Worm (Caenorhabditis elegans) whole organism, L3 larva: ENCODE data around the gene sri-77.
A peak's percentile ranks its signal among the peaks of the same experiment; 100 is the strongest.
"Not testable (repeated sequence)": the region's sequence is repeated elsewhere in the genome, so short reads cannot be mapped to it uniquely, and the experiment has no call there.

Experiments
- R02D3.7 ChIP-seq: fragments of 150-350 bp; optimal IDR thresholded peaks from 2 replicates; lab custom pipeline; 2014; ENCODE audit warnings: missing biosample characterization, missing genetic modification characterization
- ZK546.5 ChIP-seq: sonication (generic microtip); optimal IDR thresholded peaks from 2 replicates; lab custom pipeline; 2017; ENCODE audit warnings: missing biosample characterization, missing genetic modification characterization
- ama-1 ChIP-seq: fragments of 150-350 bp; optimal IDR thresholded peaks from 2 replicates; lab custom pipeline; 2018
- ceh-28 ChIP-seq: fragments of 150-350 bp; optimal IDR thresholded peaks from 2 replicates; lab custom pipeline; 2014; ENCODE audit warnings: missing biosample characterization, missing genetic modification reagents, missing genetic modification characterization
- ceh-82 ChIP-seq: fragments of 150-350 bp; optimal IDR thresholded peaks from 2 replicates; lab custom pipeline; 2014; ENCODE audit warnings: missing biosample characterization, missing genetic modification characterization
- ceh-9 ChIP-seq: sonication (generic microtip); optimal IDR thresholded peaks from 2 replicates; lab custom pipeline; 2018; ENCODE audit warnings: missing biosample characterization, missing genetic modification characterization
- egl-27 ChIP-seq: sonication (generic microtip); optimal IDR thresholded peaks from 4 replicates; lab custom pipeline; 2017; ENCODE audit warnings: missing biosample characterization, missing genetic modification reagents, missing genetic modification characterization
- egl-5 ChIP-seq: fragments of 150-350 bp; optimal IDR thresholded peaks from 2 replicates; lab custom pipeline; 2017; ENCODE audit warnings: missing biosample characterization, missing genetic modification reagents, missing genetic modification characterization, inconsistent platforms
- elt-2 ChIP-seq: sonication (generic microtip); optimal IDR thresholded peaks from 2 replicates; lab custom pipeline; 2016; ENCODE audit warnings: missing genetic modification reagents, mild to moderate bottlenecking, missing genetic modification characterization, missing compliant biosample characterization
- fkh-10 ChIP-seq: sonication (generic microtip); optimal IDR thresholded peaks from 2 replicates; lab custom pipeline; 2017; ENCODE audit warnings: missing biosample characterization, missing genetic modification reagents, missing genetic modification characterization
- fos-1 ChIP-seq: fragments of 150-350 bp; optimal IDR thresholded peaks from 2 replicates; lab custom pipeline; 2014; ENCODE audit warnings: missing biosample characterization, missing genetic modification characterization
- hmg-11 ChIP-seq: sonication (generic microtip); optimal IDR thresholded peaks from 2 replicates; lab custom pipeline; 2016; ENCODE audit warnings: missing genetic modification characterization, missing compliant biosample characterization
- jun-1 ChIP-seq: fragments of 150-350 bp; optimal IDR thresholded peaks from 2 replicates; lab custom pipeline; 2014; ENCODE audit warnings: missing biosample characterization, missing genetic modification reagents, missing genetic modification characterization
- lin-15B ChIP-seq: fragments of 150-350 bp; optimal IDR thresholded peaks from 2 replicates; lab custom pipeline; 2014; ENCODE audit warnings: missing biosample characterization, missing genetic modification characterization
- lin-39 ChIP-seq: fragments of 150-350 bp; optimal IDR thresholded peaks from 2 replicates; lab custom pipeline; 2018; ENCODE audit warnings: missing biosample characterization, missing genetic modification reagents, missing genetic modification characterization
- lsy-12 ChIP-seq: sonication (generic microtip); optimal IDR thresholded peaks from 2 replicates; lab custom pipeline; 2016; ENCODE audit warnings: mild to moderate bottlenecking, missing genetic modification characterization, missing compliant biosample characterization
- mdl-1 ChIP-seq: fragments of 150-350 bp; optimal IDR thresholded peaks from 2 replicates; lab custom pipeline; 2014; ENCODE audit warnings: missing biosample characterization, missing genetic modification characterization
- mml-1 ChIP-seq: fragments of 150-350 bp; sonication (generic microtip); optimal IDR thresholded peaks from 3 replicates; lab custom pipeline; 2014; ENCODE audit warnings: missing biosample characterization, missing genetic modification characterization
- nfya-1 ChIP-seq: sonication (generic microtip); optimal IDR thresholded peaks from 2 replicates; lab custom pipeline; 2017; ENCODE audit warnings: missing genetic modification characterization, mild to moderate bottlenecking, missing compliant biosample characterization, antibody characterized with exemption, moderate library complexity; ENCODE audit not compliant: insufficient read depth
- nhr-11 ChIP-seq: fragments of 150-350 bp; optimal IDR thresholded peaks from 2 replicates; lab custom pipeline; 2014; ENCODE audit warnings: missing biosample characterization, missing genetic modification characterization
- nhr-12 ChIP-seq: fragments of 150-350 bp; optimal IDR thresholded peaks from 2 replicates; lab custom pipeline; 2014; ENCODE audit warnings: missing biosample characterization, missing genetic modification characterization
- nhr-23 ChIP-seq: fragments of 150-350 bp; optimal IDR thresholded peaks from 2 replicates; lab custom pipeline; 2014; ENCODE audit warnings: missing biosample characterization, missing genetic modification reagents, missing genetic modification characterization
- nhr-28 ChIP-seq: fragments of 150-350 bp; optimal IDR thresholded peaks from 2 replicates; lab custom pipeline; 2014; ENCODE audit warnings: missing biosample characterization, missing genetic modification characterization
- nhr-43 ChIP-seq: sonication (generic microtip); optimal IDR thresholded peaks from 2 replicates; lab custom pipeline; 2016; ENCODE audit warnings: mild to moderate bottlenecking, missing genetic modification characterization, missing compliant biosample characterization; ENCODE audit not compliant: poor library complexity, severe bottlenecking
- nhr-67 ChIP-seq: fragments of 150-350 bp; optimal IDR thresholded peaks from 2 replicates; lab custom pipeline; 2014; ENCODE audit warnings: missing biosample characterization, missing genetic modification characterization
- nhr-76 ChIP-seq: fragments of 150-350 bp; sonication (generic microtip); optimal IDR thresholded peaks from 5 replicates; lab custom pipeline; 2014; ENCODE audit warnings: missing biosample characterization, missing genetic modification characterization
- nhr-77 ChIP-seq: fragments of 150-350 bp; optimal IDR thresholded peaks from 2 replicates; lab custom pipeline; 2014; ENCODE audit warnings: missing biosample characterization, missing genetic modification characterization
- pha-4 ChIP-seq: fragments of 150-350 bp; optimal IDR thresholded peaks from 2 replicates; lab custom pipeline; 2014; ENCODE audit warnings: missing biosample characterization, missing genetic modification reagents, missing genetic modification characterization
- pqm-1 ChIP-seq: fragments of 150-350 bp; optimal IDR thresholded peaks from 2 replicates; lab custom pipeline; 2017; ENCODE audit warnings: missing biosample characterization, missing genetic modification characterization, inconsistent platforms
- sea-2 ChIP-seq: fragments of 150-350 bp; sonication (generic microtip); optimal IDR thresholded peaks from 4 replicates; lab custom pipeline; 2014; ENCODE audit warnings: missing biosample characterization, missing genetic modification reagents, missing genetic modification characterization
- skn-1 ChIP-seq: fragments of 150-350 bp; optimal IDR thresholded peaks from 2 replicates; lab custom pipeline; 2014; ENCODE audit warnings: missing biosample characterization, missing genetic modification characterization
- snpc-4 ChIP-seq: fragments of 150-350 bp; optimal IDR thresholded peaks from 2 replicates; lab custom pipeline; 2014; ENCODE audit warnings: missing biosample characterization, missing genetic modification characterization
- unc-39 ChIP-seq: sonication (generic microtip); optimal IDR thresholded peaks from 4 replicates; lab custom pipeline; 2017; ENCODE audit warnings: missing biosample characterization, missing genetic modification characterization
- unc-62 ChIP-seq: fragments of 150-350 bp; sonication (generic microtip); optimal IDR thresholded peaks from 4 replicates; lab custom pipeline; 2014; ENCODE audit warnings: missing biosample characterization, missing genetic modification reagents, missing genetic modification characterization
- zag-1 ChIP-seq: fragments of 150-350 bp; optimal IDR thresholded peaks from 2 replicates; lab custom pipeline; 2014; ENCODE audit warnings: missing biosample characterization, missing genetic modification characterization
- ztf-11 ChIP-seq: fragments of 150-350 bp; optimal IDR thresholded peaks from 2 replicates; lab custom pipeline; 2014; ENCODE audit warnings: missing biosample characterization, missing genetic modification characterization
- ztf-4 ChIP-seq: fragments of 150-350 bp; optimal IDR thresholded peaks from 2 replicates; lab custom pipeline; 2014; ENCODE audit warnings: missing biosample characterization, missing genetic modification characterization

The sri-77 gene

DNA sequence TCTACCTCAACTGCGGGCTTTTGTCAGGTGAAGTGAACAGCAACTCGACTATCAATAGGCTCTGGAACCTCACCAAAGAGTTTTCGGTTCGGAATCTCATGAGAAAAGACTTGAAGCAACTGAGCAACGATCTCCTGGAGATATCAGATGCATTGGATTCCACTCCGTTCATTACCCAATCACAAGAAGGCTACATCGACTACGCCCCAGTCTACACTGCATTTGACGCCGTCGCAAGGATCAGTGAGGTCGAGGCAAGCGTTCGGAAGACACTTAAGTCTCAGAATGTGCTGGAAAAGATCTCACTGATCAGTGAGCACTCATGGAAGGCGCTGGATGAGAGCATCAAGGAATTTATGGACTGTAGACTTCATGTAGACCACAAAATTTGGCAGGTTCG is 27.0 kb downstream of the sri-77 start:
- TF ChIP-seq ZK546.5 (tag; lab: Kevin White, UChicago) (no peak), lsy-12 (no peak), nhr-77 (tag; lab: Kevin White, UChicago) (no peak), mdl-1 (no peak), egl-27 (tag; lab: Kevin White, UChicago) (no peak), egl-5 (tag; lab: Kevin White, UChicago) (no peak)

DNA sequence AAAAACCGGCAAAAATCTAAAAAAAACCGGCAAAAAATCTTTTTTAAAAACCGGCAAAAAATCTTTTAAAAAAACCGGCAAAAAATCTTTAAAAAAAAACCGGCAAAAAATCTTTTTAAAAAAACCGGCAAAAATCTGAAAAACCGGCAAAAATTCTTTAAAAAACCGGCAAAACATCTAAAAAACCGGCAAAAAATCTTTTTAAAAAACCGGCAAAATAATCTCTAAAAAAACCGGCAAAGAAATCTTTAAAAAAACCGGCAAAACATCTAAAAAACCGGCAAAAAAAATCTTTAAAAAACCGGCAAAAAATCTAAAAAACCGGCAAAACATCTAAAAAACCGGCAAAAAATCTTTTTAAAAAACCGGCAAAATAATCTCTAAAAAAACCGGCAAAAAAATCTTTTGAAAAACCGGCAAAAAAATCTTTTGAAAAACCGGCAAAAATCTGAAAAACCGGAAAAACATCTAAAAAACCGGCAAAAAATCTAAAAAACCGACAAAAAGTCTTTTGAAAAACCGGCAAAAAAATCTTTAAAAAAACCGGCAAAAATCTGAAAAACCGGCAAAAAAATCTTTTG is 34.7 kb downstream of the sri-77 start:
- TF ChIP-seq nhr-67 (tag; lab: Kevin White, UChicago), result peak; percentile 34
- peak; percentile 8 for TF ChIP-seq mdl-1
- TF ChIP-seq nhr-12, result peak; percentile 32
- peak; percentile 14 for TF ChIP-seq nhr-28 (tag; lab: Kevin White, UChicago)

DNA sequence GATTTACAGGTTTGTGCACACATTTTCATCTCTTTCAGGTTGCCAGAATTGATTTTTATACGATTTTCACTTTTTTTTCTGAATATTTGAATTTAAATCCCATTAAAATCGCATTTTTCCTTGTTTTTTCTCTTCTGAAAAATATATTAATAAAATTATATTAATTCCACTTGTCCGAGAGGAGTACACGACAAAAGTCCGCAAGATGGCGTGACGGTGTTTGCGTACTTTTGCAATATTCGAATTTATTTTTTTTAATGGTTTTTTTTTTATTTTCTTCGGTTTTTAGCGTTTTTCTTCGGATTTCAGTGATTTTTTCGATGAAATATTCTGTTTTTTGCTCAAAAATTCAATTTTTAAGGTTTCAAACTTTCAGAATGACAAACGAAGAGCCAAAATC is 40.3 kb downstream of the sri-77 start, which contains the start of gene usp-39:
Gene usp-39, plus strand, starts transcription at position 377 of the 400 bp plus-strand sequence.
- TF ChIP-seq nfya-1 (tag; lab: Kevin White, UChicago) (peak; percentile 75), snpc-4 (tag; lab: Kevin White, UChicago) (peak; percentile 83), ceh-28 (tag; lab: Kevin White, UChicago) (peak; percentile 53), R02D3.7 (tag; lab: Kevin White, UChicago) (peak; percentile 69), lin-15B (peak; percentile 89), pqm-1 (tag; lab: Kevin White, UChicago) (peak; percentile 5), egl-5 (tag; lab: Kevin White, UChicago) (peak; percentile 84), unc-39 (tag; lab: Kevin White, UChicago) (no peak), elt-2 (tag; lab: Kevin White, UChicago) (peak; percentile 55), unc-62 (peak; percentile 12), jun-1 (tag; lab: Kevin White, UChicago) (peak; percentile 45), nhr-43 (tag; lab: Kevin White, UChicago) (no peak), nhr-76 (tag; lab: Kevin White, UChicago) (no peak), nhr-23 (tag; lab: Kevin White, UChicago) (peak; percentile 88), ceh-82 (tag; lab: Kevin White, UChicago) (peak; percentile 45), fkh-10 (GFP tag; lab: Kevin White, UChicago) (peak; percentile 53), fos-1 (tag; lab: Kevin White, UChicago) (no peak), ama-1 (lab: Kevin White, UChicago) (no peak), hmg-11 (peak; percentile 88), pha-4 (tag; lab: Kevin White, UChicago) (peak; percentile 85), skn-1 (peak; percentile 0), mml-1 (no peak), nhr-11 (no peak), lin-39 (peak; percentile 6)

DNA sequence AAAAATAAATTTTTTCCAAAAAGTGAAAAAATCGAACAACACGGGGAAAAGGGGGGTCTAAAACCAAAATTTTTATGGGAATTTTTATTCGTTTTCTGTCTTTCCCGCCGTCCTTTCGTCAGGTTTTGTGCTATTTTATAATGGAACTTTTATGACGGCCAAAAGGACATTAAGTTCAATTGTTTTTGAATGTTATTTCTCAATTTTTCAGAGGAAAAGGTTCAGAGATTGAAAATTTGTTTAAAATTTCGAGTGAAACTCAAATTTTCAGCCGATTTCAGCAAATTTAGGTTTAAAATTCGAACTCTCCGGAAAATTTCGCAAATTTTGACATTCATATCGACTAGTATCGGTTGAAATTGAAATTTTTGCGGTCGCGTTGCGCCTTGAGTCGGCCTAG is 41.2 kb downstream of the sri-77 start, which contains the start of gene nep-18:
Gene nep-18, minus strand, starts transcription at position 101 of the 400 bp plus-strand sequence.
- TF ChIP-seq mml-1, result no peak
- TF ChIP-seq zag-1 (tag; lab: Kevin White, UChicago), result no peak
- no peak for TF ChIP-seq nhr-76 (tag; lab: Kevin White, UChicago)
- no peak for TF ChIP-seq R02D3.7 (tag; lab: Kevin White, UChicago)
- TF ChIP-seq ceh-28 (tag; lab: Kevin White, UChicago), result no peak
- TF ChIP-seq ztf-4, result no peak
- TF ChIP-seq sea-2 (GFP tag; lab: Kevin White, UChicago), result no peak
- TF ChIP-seq nhr-11, result no peak

DNA sequence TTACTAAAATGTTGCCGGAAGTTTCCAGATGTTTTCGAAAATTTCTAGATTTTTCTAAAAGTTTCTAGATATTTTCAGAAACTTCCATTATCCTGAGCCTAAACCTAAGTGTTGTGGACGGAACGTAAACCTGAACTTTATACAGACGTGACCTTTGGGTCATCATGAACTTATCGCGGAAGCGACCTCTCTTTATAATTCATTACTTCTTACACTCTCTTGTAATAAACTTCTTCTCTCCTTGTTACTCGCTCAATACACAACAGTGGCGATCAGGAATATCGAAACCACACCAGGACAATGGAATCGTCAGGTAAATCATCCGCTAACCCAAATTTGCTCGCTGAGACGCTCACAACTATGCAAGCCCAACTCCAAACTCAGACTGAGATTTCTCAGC is 51.6 kb downstream of the sri-77 start, which contains the start of gene K02F6.1:
Gene K02F6.1, plus strand, starts transcription at position 301 of the 400 bp plus-strand sequence.
- not testable (repeated sequence) for TF ChIP-seq ztf-11, nhr-76, ceh-9 (tag; lab: Kevin White, UChicago)
